Worm (Caenorhabditis elegans) whole organism, mixed stage, embryonic: ENCODE data around the gene nhr-163.
A peak's percentile ranks its signal among the peaks of the same experiment; 100 is the strongest.

ENCODE experiments used
- M03D4.4 ChIP-seq: sonication (generic microtip); optimal IDR thresholded peaks from 2 replicates; lab custom pipeline; 2017; ENCODE audit warnings: mild to moderate bottlenecking, missing genetic modification characterization, missing compliant biosample characterization
- bed-3 ChIP-seq: fragments of 200-800 bp; sonication (Bioruptor generic); optimal IDR thresholded peaks from 3 replicates; lab custom pipeline; 2018; ENCODE audit warnings: mild to moderate bottlenecking, missing genetic modification characterization, moderate library complexity, missing compliant biosample characterization
- blmp-1 ChIP-seq: fragments of 150-350 bp; optimal IDR thresholded peaks from 2 replicates; lab custom pipeline; 2014; ENCODE audit warnings: missing biosample characterization, missing genetic modification characterization
- ceh-39 ChIP-seq: fragments of 150-350 bp; optimal IDR thresholded peaks from 2 replicates; lab custom pipeline; 2014; ENCODE audit warnings: missing biosample characterization, missing genetic modification characterization
- ceh-43 ChIP-seq: fragments of 200-800 bp; sonication (Bioruptor generic); optimal IDR thresholded peaks from 2 replicates; lab custom pipeline; 2018; ENCODE audit warnings: mild to moderate bottlenecking, missing genetic modification characterization, moderate library complexity, missing compliant biosample characterization
- ceh-83 ChIP-seq: fragments of 200-800 bp; sonication (Bioruptor generic); optimal IDR thresholded peaks from 2 replicates; lab custom pipeline; 2018; ENCODE audit warnings: mild to moderate bottlenecking, missing genetic modification characterization, missing compliant biosample characterization
- ces-1 ChIP-seq: fragments of 150-350 bp; optimal IDR thresholded peaks from 2 replicates; lab custom pipeline; 2014; ENCODE audit warnings: missing biosample characterization, missing genetic modification reagents, missing genetic modification characterization
- cnd-1 ChIP-seq: fragments of 200-800 bp; sonication (Bioruptor generic); optimal IDR thresholded peaks from 2 replicates; lab custom pipeline; 2018; ENCODE audit warnings: mild to moderate bottlenecking, missing genetic modification characterization, missing compliant biosample characterization
- drap-1 ChIP-seq: fragments of 200-800 bp; sonication (Bioruptor generic); optimal IDR thresholded peaks from 3 replicates; lab custom pipeline; 2018; ENCODE audit warnings: mild to moderate bottlenecking, missing genetic modification characterization, missing compliant biosample characterization
- elt-1 ChIP-seq: sonication (generic microtip); optimal IDR thresholded peaks from 2 replicates; lab custom pipeline; 2017; ENCODE audit warnings: missing genetic modification characterization, mild to moderate bottlenecking, missing compliant biosample characterization, antibody characterized with exemption, moderate library complexity, borderline replicate concordance; ENCODE audit not compliant: insufficient read depth
- elt-3 ChIP-seq: fragments of 150-350 bp; optimal IDR thresholded peaks from 2 replicates; lab custom pipeline; 2014; ENCODE audit warnings: missing biosample characterization, missing genetic modification characterization
- flh-1 ChIP-seq: fragments of 200-800 bp; sonication (Bioruptor generic); optimal IDR thresholded peaks from 2 replicates; lab custom pipeline; 2018; ENCODE audit warnings: mild to moderate bottlenecking, missing genetic modification characterization, moderate library complexity, missing compliant biosample characterization
- ham-2 ChIP-seq: fragments of 200-800 bp; sonication (Bioruptor generic); optimal IDR thresholded peaks from 2 replicates; lab custom pipeline; 2018; ENCODE audit warnings: mild to moderate bottlenecking, missing genetic modification characterization, missing compliant biosample characterization
- hlh-1 ChIP-seq: fragments of 150-350 bp; optimal IDR thresholded peaks from 2 replicates; lab custom pipeline; 2014; ENCODE audit warnings: missing biosample characterization, missing genetic modification reagents, missing genetic modification characterization
- lin-13 ChIP-seq: fragments of 150-350 bp; optimal IDR thresholded peaks from 2 replicates; lab custom pipeline; 2014; ENCODE audit warnings: missing biosample characterization, missing genetic modification characterization
- lin-32 ChIP-seq: fragments of 200-800 bp; sonication (Bioruptor generic); optimal IDR thresholded peaks from 2 replicates; lab custom pipeline; 2018; ENCODE audit warnings: mild to moderate bottlenecking, missing genetic modification characterization, missing compliant biosample characterization
- lsy-2 ChIP-seq: fragments of 150-350 bp; optimal IDR thresholded peaks from 2 replicates; lab custom pipeline; 2014; ENCODE audit warnings: missing biosample characterization, missing genetic modification characterization
- mab-5 ChIP-seq: fragments of 150-350 bp; optimal IDR thresholded peaks from 2 replicates; lab custom pipeline; 2014; ENCODE audit warnings: missing biosample characterization, missing genetic modification characterization
- mep-1 ChIP-seq: fragments of 150-350 bp; optimal IDR thresholded peaks from 2 replicates; lab custom pipeline; 2017; ENCODE audit warnings: missing biosample characterization, missing genetic modification reagents, missing genetic modification characterization, inconsistent platforms
- mls-2 ChIP-seq: sonication (generic microtip); optimal IDR thresholded peaks from 2 replicates; lab custom pipeline; 2016; ENCODE audit warnings: mild to moderate bottlenecking, missing genetic modification characterization, moderate library complexity, missing compliant biosample characterization
- nhr-12 ChIP-seq: fragments of 150-350 bp; optimal IDR thresholded peaks from 2 replicates; lab custom pipeline; 2014; ENCODE audit warnings: missing biosample characterization, missing genetic modification characterization
- nhr-2 ChIP-seq: fragments of 150-350 bp; optimal IDR thresholded peaks from 2 replicates; lab custom pipeline; 2014; ENCODE audit warnings: missing biosample characterization, missing genetic modification characterization
- nhr-237 ChIP-seq: fragments of 150-350 bp; optimal IDR thresholded peaks from 2 replicates; lab custom pipeline; 2014; ENCODE audit warnings: missing biosample characterization, missing genetic modification characterization
- nhr-28 ChIP-seq: fragments of 150-350 bp; optimal IDR thresholded peaks from 2 replicates; lab custom pipeline; 2014; ENCODE audit warnings: missing biosample characterization, missing genetic modification characterization
- nhr-76 ChIP-seq: sonication (generic microtip); optimal IDR thresholded peaks from 2 replicates; lab custom pipeline; 2017; ENCODE audit warnings: missing biosample characterization, missing genetic modification characterization
- pha-4 ChIP-seq: fragments of 150-350 bp; optimal IDR thresholded peaks from 2 replicates; lab custom pipeline; 2018; ENCODE audit warnings: missing biosample characterization, missing genetic modification reagents, missing genetic modification characterization
- unc-120 ChIP-seq: sonication (generic microtip); optimal IDR thresholded peaks from 2 replicates; lab custom pipeline; 2017; ENCODE audit warnings: missing genetic modification characterization, missing compliant biosample characterization; ENCODE audit not compliant: poor library complexity, severe bottlenecking
- unc-39 ChIP-seq: fragments of 150-350 bp; optimal IDR thresholded peaks from 2 replicates; lab custom pipeline; 2014; ENCODE audit warnings: missing biosample characterization, missing genetic modification characterization
- unc-62 ChIP-seq: fragments of 150-350 bp; optimal IDR thresholded peaks from 2 replicates; lab custom pipeline; 2014; ENCODE audit warnings: missing biosample characterization, missing genetic modification reagents, missing genetic modification characterization
- zip-8 ChIP-seq: fragments of 150-350 bp; optimal IDR thresholded peaks from 2 replicates; lab custom pipeline; 2014; ENCODE audit warnings: missing biosample characterization, missing genetic modification characterization
- ztf-11 ChIP-seq: fragments of 150-350 bp; optimal IDR thresholded peaks from 2 replicates; lab custom pipeline; 2014; ENCODE audit warnings: missing biosample characterization, missing genetic modification characterization

nhr-163 gene

DNA sequence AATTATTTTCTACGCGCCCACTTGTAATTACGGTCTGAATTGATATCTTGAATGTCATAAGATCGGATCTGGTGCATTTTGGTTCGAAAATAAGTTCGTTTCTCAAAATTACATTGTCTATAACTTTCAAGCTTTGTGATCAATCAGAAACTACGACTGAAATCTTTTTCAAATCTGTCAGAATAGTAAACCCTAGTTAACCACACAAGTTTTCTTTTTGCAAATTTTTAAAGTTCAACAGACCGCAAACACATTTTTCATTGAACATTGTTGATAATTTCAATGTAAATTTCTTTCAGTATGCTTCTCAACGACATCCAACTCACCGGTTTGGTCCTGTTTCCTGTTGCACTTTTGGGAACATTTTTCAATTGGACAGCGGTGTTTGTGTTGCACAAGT, 14.3 kb downstream of the nhr-163 start, which contains the start of gene srx-59:
srx-59 (plus strand) TSS at position 301 of the 400 bp plus-strand sequence.
- TF ChIP-seq drap-1 (GFP tag; lab: Kevin White, UChicago), result no peak
- no peak for TF ChIP-seq nhr-2
- TF ChIP-seq unc-39 (tag; lab: Kevin White, UChicago), result no peak
- no peak for TF ChIP-seq blmp-1 (tag; lab: Kevin White, UChicago)
- no peak for TF ChIP-seq ces-1 (GFP tag; lab: Kevin White, UChicago)
- TF ChIP-seq lin-13 (tag; lab: Kevin White, UChicago), result no peak
- TF ChIP-seq mep-1 (tag; lab: Kevin White, UChicago), result no peak
- no peak for TF ChIP-seq elt-3 (tag; lab: Kevin White, UChicago)
- TF ChIP-seq mab-5 (tag; lab: Kevin White, UChicago), result no peak
- TF ChIP-seq ztf-11, result no peak
- TF ChIP-seq lsy-2 (tag; lab: Kevin White, UChicago), result no peak

DNA sequence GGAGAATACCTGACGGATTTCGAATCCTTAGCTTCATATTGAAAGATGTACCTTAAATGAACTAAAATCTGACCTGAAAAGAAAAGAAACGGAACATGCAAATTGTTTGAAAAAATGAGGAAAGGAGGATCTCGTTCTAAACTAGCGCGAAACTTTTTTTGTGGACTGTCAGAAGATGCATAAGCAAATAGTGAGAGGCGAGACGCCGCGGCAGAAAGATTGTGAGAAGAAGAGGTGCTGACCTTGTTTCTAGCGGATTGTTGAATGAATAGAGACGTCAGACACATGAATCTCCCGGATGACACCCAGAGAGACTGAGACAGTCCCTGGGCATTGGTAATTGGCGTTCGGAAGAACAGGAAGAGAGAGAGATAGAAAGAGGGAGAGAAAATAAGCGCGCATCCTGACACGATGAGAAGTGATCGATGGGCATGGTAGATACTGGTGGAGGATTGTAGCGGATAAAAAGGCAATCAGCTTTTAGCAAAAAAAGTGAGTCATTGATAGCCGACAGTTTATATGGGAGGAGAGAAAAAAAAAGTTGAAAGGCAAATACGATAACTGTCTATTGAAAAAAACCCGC, 15.8 kb downstream of the nhr-163 start, which contains the start of gene ptr-15:
ptr-15 (minus strand) TSS at position 51 of the 583 bp plus-strand sequence.
- TF ChIP-seq M03D4.4 (tag; lab: Kevin White, UChicago), result no peak
- TF ChIP-seq unc-62 (GFP tag; lab: Kevin White, UChicago), result peak; percentile 61
- no peak for TF ChIP-seq ztf-11
- no peak for TF ChIP-seq cnd-1 (tag; lab: Kevin White, UChicago)
- no peak for TF ChIP-seq blmp-1 (tag; lab: Kevin White, UChicago)
- TF ChIP-seq ham-2 (GFP tag; lab: Kevin White, UChicago), result peak; percentile 91
- TF ChIP-seq drap-1 (GFP tag; lab: Kevin White, UChicago), result no peak
- no peak for TF ChIP-seq ceh-39
- TF ChIP-seq unc-120 (tag; lab: Kevin White, UChicago), result no peak
- TF ChIP-seq elt-1 (tag; lab: Kevin White, UChicago), result peak; percentile 80
- TF ChIP-seq mls-2 (tag; lab: Kevin White, UChicago), result no peak
- no peak for TF ChIP-seq flh-1 (GFP tag; lab: Kevin White, UChicago)
- TF ChIP-seq zip-8, result no peak
- TF ChIP-seq, all 35 proteins: peak for 3

DNA sequence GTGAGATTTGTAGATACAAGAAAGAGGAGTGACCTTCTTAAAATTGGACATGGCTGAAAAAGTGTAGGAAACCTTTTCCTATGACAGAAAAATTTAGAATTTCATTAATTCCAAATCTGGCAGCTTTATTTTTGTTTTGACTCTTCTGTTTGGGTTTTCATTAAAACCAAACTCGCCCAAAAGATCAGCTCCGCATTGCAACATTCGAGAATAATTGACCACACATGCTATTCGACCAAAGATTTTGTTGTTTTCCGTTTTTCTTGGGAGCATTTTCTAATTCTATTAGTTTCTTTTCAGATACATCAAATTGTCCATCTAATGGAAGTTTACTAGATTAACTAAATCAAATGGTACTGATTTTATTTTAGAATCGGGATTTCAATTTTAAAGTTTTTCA, 29.6 kb downstream of the nhr-163 start, which contains the start of gene mec-1:
mec-1 (plus strand) TSS at position 301 of the 400 bp plus-strand sequence.
- TF ChIP-seq ceh-43 (no peak), ham-2 (GFP tag; lab: Kevin White, UChicago) (no peak), nhr-2 (no peak), hlh-1 (tag; lab: Kevin White, UChicago) (no peak), ceh-39 (no peak), ces-1 (GFP tag; lab: Kevin White, UChicago) (no peak), mls-2 (tag; lab: Kevin White, UChicago) (no peak), nhr-28 (tag; lab: Kevin White, UChicago) (no peak), unc-39 (tag; lab: Kevin White, UChicago) (no peak), ceh-83 (GFP tag; lab: Kevin White, UChicago) (no peak), mep-1 (tag; lab: Kevin White, UChicago) (no peak), lin-32 (no peak), elt-3 (tag; lab: Kevin White, UChicago) (no peak), unc-120 (tag; lab: Kevin White, UChicago) (no peak), lsy-2 (tag; lab: Kevin White, UChicago) (no peak), M03D4.4 (tag; lab: Kevin White, UChicago) (no peak), nhr-237 (tag; lab: Kevin White, UChicago) (no peak), bed-3 (GFP tag; lab: Kevin White, UChicago) (no peak), nhr-76 (tag; lab: Kevin White, UChicago) (no peak)

DNA sequence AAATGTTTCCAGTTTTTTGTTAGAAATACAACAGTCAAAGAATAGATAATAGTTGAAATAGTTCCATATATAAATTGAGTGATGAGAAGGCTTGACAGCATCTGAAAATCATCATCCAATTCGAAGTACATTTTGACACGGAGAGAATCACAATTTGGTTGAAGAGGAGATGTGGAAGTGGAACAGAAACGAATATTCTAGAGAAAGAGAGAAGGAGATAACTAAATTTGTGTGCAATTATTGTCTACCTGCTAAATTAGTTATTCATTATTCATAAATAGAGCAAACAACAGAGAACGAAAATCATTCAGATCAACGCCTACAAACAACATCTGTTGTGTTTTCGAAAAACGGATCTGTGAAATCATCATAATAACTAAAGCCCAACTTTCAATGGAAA, 32.0 kb downstream of the nhr-163 start, which contains the start of gene srg-31:
srg-31 (minus strand) TSS at position 101 of the 400 bp plus-strand sequence.
- no peak for TF ChIP-seq lin-32
- no peak for TF ChIP-seq ceh-39
- no peak for TF ChIP-seq unc-62 (GFP tag; lab: Kevin White, UChicago)

DNA sequence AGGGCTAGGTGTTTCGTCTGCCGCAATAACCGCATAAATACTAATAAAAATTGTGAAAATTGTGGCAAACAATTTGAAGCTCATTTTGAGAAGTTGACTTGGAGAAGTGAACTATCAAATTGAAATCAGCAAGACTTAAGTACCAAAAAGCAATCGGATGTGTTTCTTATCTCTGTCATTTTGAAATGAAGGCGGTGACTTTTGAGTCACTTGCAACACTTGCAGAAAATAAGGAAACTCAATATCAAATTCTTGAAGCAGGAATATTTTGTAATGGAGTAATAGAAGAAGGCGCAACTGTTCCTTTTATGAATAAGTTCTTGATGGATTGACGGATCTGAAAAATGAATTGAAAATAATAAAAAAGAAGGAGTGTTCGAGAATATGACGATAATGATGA, 34.5 kb downstream of the nhr-163 start, which contains the start of gene T07H8.11:
T07H8.11 (minus strand) TSS at position 101 of the 400 bp plus-strand sequence.
- TF ChIP-seq elt-1 (tag; lab: Kevin White, UChicago) (no peak), unc-62 (GFP tag; lab: Kevin White, UChicago) (no peak), ham-2 (GFP tag; lab: Kevin White, UChicago) (no peak), ztf-11 (no peak), cnd-1 (tag; lab: Kevin White, UChicago) (no peak), drap-1 (GFP tag; lab: Kevin White, UChicago) (no peak), lsy-2 (tag; lab: Kevin White, UChicago) (no peak), ceh-39 (no peak), nhr-12 (tag; lab: Kevin White, UChicago) (no peak), pha-4 (no peak), ceh-43 (no peak), mep-1 (tag; lab: Kevin White, UChicago) (no peak)
